Fruit fly (Drosophila melanogaster) whole organism, embryonic: Measurements from ENCODE around the gene CG31245.
A peak's percentile ranks its signal among the peaks of the same experiment; 100 is the strongest.

Experiments used
- Abd-B ChIP-seq: fragments of 200-800 bp; sonication (Bioruptor generic); optimal IDR thresholded peaks from 2 replicates; lab custom pipeline; 2018; ENCODE audit warnings: missing biosample characterization, mild to moderate bottlenecking, missing genetic modification characterization, moderate library complexity
- Aef1 ChIP-seq: fragments of 200-800 bp; sonication (Bioruptor generic); IDR thresholded peaks from 3 replicates; pipeline ENCODE4 v1.3.6; 2022; ENCODE audit warnings: missing biosample characterization, missing genetic modification characterization
- Atf3 ChIP-seq: fragments of 200-800 bp; sonication (Bioruptor generic); optimal IDR thresholded peaks from 3 replicates; lab custom pipeline; 2016; ENCODE audit warnings: missing biosample characterization, missing genetic modification characterization
- Awh ChIP-seq: fragments of 200-800 bp; sonication (Bioruptor generic); IDR thresholded peaks from 2 replicates; pipeline ENCODE4, ENCODE4 v1.3.6; 2022; ENCODE audit warnings: missing biosample characterization, missing genetic modification characterization
- B-H2 ChIP-seq: fragments of 200-800 bp; sonication (Bioruptor generic); optimal IDR thresholded peaks from 2 replicates; lab custom pipeline; 2018; ENCODE audit warnings: missing biosample characterization, mild to moderate bottlenecking, missing genetic modification characterization
- Blimp-1 ChIP-seq: fragments of 200-800 bp; sonication (Bioruptor generic); optimal IDR thresholded peaks from 3 replicates; lab custom pipeline; 2018; ENCODE audit warnings: missing biosample characterization, missing genetic modification characterization, mild to moderate bottlenecking, moderate library complexity, missing genetic modification reagents
- Bteb2 ChIP-seq: fragments of 200-800 bp; sonication (Bioruptor generic); optimal IDR thresholded peaks from 2 replicates; lab custom pipeline; 2016; ENCODE audit warnings: missing biosample characterization, missing genetic modification characterization
- CG10209 ChIP-seq: fragments of 200-800 bp; sonication (Bioruptor generic); optimal IDR thresholded peaks from 3 replicates; lab custom pipeline; 2017; ENCODE audit warnings: missing biosample characterization, mild to moderate bottlenecking, missing genetic modification characterization, missing genetic modification reagents
- CG10431 ChIP-seq: fragments of 200-800 bp; sonication (Bioruptor generic); optimal IDR thresholded peaks from 3 replicates; lab custom pipeline; 2018; ENCODE audit warnings: missing biosample characterization, mild to moderate bottlenecking, missing genetic modification characterization
- CG10979 ChIP-seq: fragments of 200-800 bp; sonication (Bioruptor generic); optimal IDR thresholded peaks from 2 replicates; lab custom pipeline; 2018; ENCODE audit warnings: missing biosample characterization, mild to moderate bottlenecking, missing genetic modification characterization, moderate library complexity
- CG12299 ChIP-seq: fragments of 200-800 bp; sonication (Bioruptor generic); optimal IDR thresholded peaks from 2 replicates; lab custom pipeline; 2018; ENCODE audit warnings: missing biosample characterization, mild to moderate bottlenecking, missing genetic modification characterization
- CG12744 ChIP-seq: fragments of 200-800 bp; sonication (Bioruptor generic); optimal IDR thresholded peaks from 2 replicates; lab custom pipeline; 2016; ENCODE audit warnings: missing biosample characterization, missing genetic modification characterization
- CG17361 ChIP-seq: fragments of 200-800 bp; sonication (Bioruptor generic); IDR thresholded peaks from 3 replicates; pipeline ENCODE4 v1.3.6; 2022; ENCODE audit warnings: missing biosample characterization, missing genetic modification characterization
- CG18262 ChIP-seq: fragments of 200-800 bp; optimal IDR thresholded peaks from 3 replicates; lab custom pipeline; 2019; ENCODE audit warnings: missing biosample characterization, mild to moderate bottlenecking, missing genetic modification characterization, moderate library complexity
- CG18619 ChIP-seq: fragments of 200-800 bp; sonication (Bioruptor generic); optimal IDR thresholded peaks from 3 replicates; lab custom pipeline; 2017; ENCODE audit warnings: missing biosample characterization, mild to moderate bottlenecking, missing genetic modification characterization
- CG2712 ChIP-seq: fragments of 200-800 bp; optimal IDR thresholded peaks from 3 replicates; lab custom pipeline; 2019; ENCODE audit warnings: missing biosample characterization, mild to moderate bottlenecking, missing genetic modification characterization, moderate library complexity
- CG31441 ChIP-seq: fragments of 200-800 bp; sonication (Bioruptor generic); IDR thresholded peaks from 2 replicates; pipeline ENCODE4 v1.3.6; 2022; ENCODE audit warnings: missing biosample characterization, missing genetic modification characterization
- CG3407 ChIP-seq: fragments of 200-800 bp; sonication (Bioruptor generic); optimal IDR thresholded peaks from 2 replicates; lab custom pipeline; 2018; ENCODE audit warnings: missing biosample characterization, mild to moderate bottlenecking, missing genetic modification characterization
- CG3847 ChIP-seq: fragments of 200-800 bp; sonication (Bioruptor generic); IDR thresholded peaks from 2 replicates; pipeline ENCODE4 v1.3.6; 2022; ENCODE audit warnings: missing biosample characterization, missing genetic modification characterization
- CG4820 ChIP-seq: fragments of 200-800 bp; sonication (Bioruptor generic); optimal IDR thresholded peaks from 3 replicates; lab custom pipeline; 2016; ENCODE audit warnings: missing biosample characterization, missing genetic modification characterization
- CG7839 ChIP-seq: fragments of 200-800 bp; sonication (Bioruptor generic); optimal IDR thresholded peaks from 3 replicates; lab custom pipeline; 2018; ENCODE audit warnings: missing biosample characterization, mild to moderate bottlenecking, missing genetic modification characterization, moderate library complexity
- CoRest ChIP-seq: fragments of 200-800 bp; sonication (Bioruptor generic); optimal IDR thresholded peaks from 3 replicates; lab custom pipeline; 2018; ENCODE audit warnings: missing biosample characterization, mild to moderate bottlenecking, missing genetic modification characterization, moderate library complexity
- D19A ChIP-seq: fragments of 200-800 bp; optimal IDR thresholded peaks from 3 replicates; lab custom pipeline; 2019; ENCODE audit warnings: missing biosample characterization, mild to moderate bottlenecking, missing genetic modification characterization, moderate library complexity
- Gug ChIP-seq: fragments of 200-800 bp; sonication (Bioruptor generic); IDR thresholded peaks from 4 replicates; pipeline ENCODE4 v1.3.6; 2022; ENCODE audit warnings: missing biosample characterization, missing genetic modification characterization
- Hand ChIP-seq: fragments of 200-800 bp; sonication (Bioruptor generic); optimal IDR thresholded peaks from 2 replicates; lab custom pipeline; 2017; ENCODE audit warnings: mild to moderate bottlenecking, missing biosample characterization, missing genetic modification reagents, missing genetic modification characterization
- Max ChIP-seq: fragments of 200-800 bp; sonication (Bioruptor generic); optimal IDR thresholded peaks from 2 replicates; lab custom pipeline; 2016; ENCODE audit warnings: missing biosample characterization, mild to moderate bottlenecking, missing genetic modification characterization
- Mrtf ChIP-seq: fragments of 200-800 bp; sonication (Bioruptor generic); IDR thresholded peaks from 3 replicates; pipeline ENCODE4 v1.3.6; 2022; ENCODE audit warnings: missing biosample characterization, missing genetic modification characterization
- Sox102F ChIP-seq: fragments of 200-800 bp; sonication (Bioruptor generic); optimal IDR thresholded peaks from 2 replicates; lab custom pipeline; 2018; ENCODE audit warnings: missing biosample characterization, mild to moderate bottlenecking, missing genetic modification characterization, moderate library complexity
- Xrp1 ChIP-seq: fragments of 200-800 bp; sonication (Bioruptor generic); IDR thresholded peaks from 2 replicates; pipeline ENCODE4 v1.3.6; 2022; ENCODE audit warnings: missing biosample characterization, missing genetic modification characterization
- abd-A ChIP-seq: fragments of 200-800 bp; sonication (Bioruptor generic); optimal IDR thresholded peaks from 3 replicates; lab custom pipeline; 2019; ENCODE audit warnings: missing biosample characterization, mild to moderate bottlenecking, missing genetic modification characterization, moderate library complexity
- ap ChIP-seq: fragments of 200-800 bp; sonication (Bioruptor generic); IDR thresholded peaks from 2 replicates; pipeline ENCODE4 v1.3.6; 2022; ENCODE audit warnings: missing biosample characterization, missing genetic modification characterization
- bsh ChIP-seq, 2 experiments: fragments of 200-800 bp; sonication (Bioruptor generic); optimal IDR thresholded peaks; 2 replicates each; lab custom pipeline; 2017 to 2018; ENCODE audit warnings: mild to moderate bottlenecking in 2 of 2, missing biosample characterization in 2 of 2, missing genetic modification characterization in 2 of 2, moderate library complexity in 1 of 2
- dmrt11E ChIP-seq: fragments of 200-800 bp; sonication (Bioruptor generic); optimal IDR thresholded peaks from 3 replicates; lab custom pipeline; 2018; ENCODE audit warnings: missing biosample characterization, mild to moderate bottlenecking, missing genetic modification characterization, moderate library complexity
- gem ChIP-seq: fragments of 200-800 bp; sonication (Bioruptor generic); optimal IDR thresholded peaks from 2 replicates; lab custom pipeline; 2019; ENCODE audit warnings: missing biosample characterization, mild to moderate bottlenecking, missing genetic modification characterization, moderate library complexity
- grau ChIP-seq: fragments of 200-800 bp; optimal IDR thresholded peaks from 3 replicates; lab custom pipeline; 2019; ENCODE audit warnings: missing biosample characterization, mild to moderate bottlenecking, missing genetic modification characterization, moderate library complexity
- lola ChIP-seq, 3 experiments: fragments of >200 bp in 2 of 3; fragments of 200-800 bp in 1 of 3; sonication (Bioruptor generic) in 1 of 3; optimal IDR thresholded peaks; 2 replicates each; lab custom pipeline; 2017 to 2019; ENCODE audit warnings: missing biosample characterization in 3 of 3, missing genetic modification characterization in 3 of 3, mild to moderate bottlenecking in 1 of 3, moderate library complexity in 1 of 3
- nmo ChIP-seq: fragments of 200-800 bp; sonication (Bioruptor generic); optimal IDR thresholded peaks from 2 replicates; lab custom pipeline; 2018; ENCODE audit warnings: missing biosample characterization, mild to moderate bottlenecking, missing genetic modification characterization, moderate library complexity
- ranshi ChIP-seq: fragments of 200-800 bp; sonication (Bioruptor generic); IDR thresholded peaks from 2 replicates; pipeline ENCODE4 v1.3.6; 2022; ENCODE audit warnings: missing biosample characterization, missing genetic modification characterization
- slp2 ChIP-seq: fragments of 200-800 bp; sonication (Bioruptor generic); optimal IDR thresholded peaks from 2 replicates; lab custom pipeline; 2016; ENCODE audit warnings: missing biosample characterization, missing genetic modification characterization
- ttk ChIP-seq: fragments of 200-800 bp; sonication (Bioruptor generic); IDR thresholded peaks from 2 replicates; pipeline ENCODE4 v2.1.2; 2022; ENCODE audit warnings: missing biosample characterization, missing genetic modification characterization
- twi ChIP-seq: fragments of 200-800 bp; optimal IDR thresholded peaks from 2 replicates; lab custom pipeline; 2019; ENCODE audit warnings: missing biosample characterization, mild to moderate bottlenecking, missing genetic modification characterization, moderate library complexity
- zen2 ChIP-seq: fragments of 200-800 bp; sonication (Bioruptor generic); IDR thresholded peaks from 3 replicates; pipeline ENCODE4 v1.3.6; 2022; ENCODE audit warnings: missing biosample characterization, missing genetic modification characterization; ENCODE audit not compliant: partially characterized antibody

The CG31245 gene

dm6 chr3R:19347678-19348077 is 29.3 kb downstream of the CG31245 start:
- TF ChIP-seq Max (GFP tag; lab: Kevin White, UChicago) (no peak), CG18619 (GFP tag; lab: Kevin White, UChicago) (no peak), Bteb2 (GFP tag; lab: Kevin White, UChicago) (no peak), bsh (GFP tag; optimal IDR thresholded peaks at IDR 0.05; lab: Kevin White, UChicago) (peak in 1 of 2 experiments; percentile 34), Abd-B (peak; percentile 9), ttk (GFP tag; lab: Robert Waterston, UW) (no peak), gem (tag; lab: Kevin White, UChicago) (peak; percentile 36), CG31441 (GFP tag; lab: Robert Waterston, UW) (0 out of 2 replicates have a peak, but pooled peaks have one; percentile 13), Mrtf (no peak), lola (GFP tag; optimal IDR thresholded peaks at IDR 0.05; lab: Kevin White, UChicago) (peak in 1 of 3 experiments; percentile 15), CG12299 (tag; lab: Kevin White, UChicago) (no peak), CG10431 (GFP tag; lab: Kevin White, UChicago) (no peak), CG17361 (0 out of 3 replicates have a peak, but pooled peaks have one; percentile 26), CG18262 (tag; lab: Kevin White, UChicago) (peak; percentile 42), Blimp-1 (peak; percentile 7), ranshi (GFP tag; lab: Robert Waterston, UW) (0 out of 2 replicates have a peak, but pooled peaks have one; percentile 13), Xrp1 (GFP tag; lab: Robert Waterston, UW) (peak; percentile 29; the same call in 1 of the 2 replicates), nmo (GFP tag; lab: Kevin White, UChicago) (peak; percentile 30), D19A (peak; percentile 87), CG4820 (GFP tag; lab: Kevin White, UChicago) (no peak), CG10979 (peak; percentile 9), B-H2 (no peak), abd-A (tag; lab: Kevin White, UChicago) (no peak), zen2 (GFP tag; lab: Robert Waterston, UW) (no peak), CG10209 (GFP tag; lab: Kevin White, UChicago) (no peak), CG2712 (tag; lab: Kevin White, UChicago) (peak; percentile 34), grau (peak; percentile 28), CG7839 (tag; lab: Kevin White, UChicago) (peak; percentile 18), CG12744 (GFP tag; lab: Kevin White, UChicago) (no peak), Gug (GFP tag; lab: Robert Waterston, UW) (no peak), Awh (no peak), dmrt11E (tag; lab: Kevin White, UChicago) (peak; percentile 4), CG3847 (no peak), ap (no peak), slp2 (GFP tag; lab: Kevin White, UChicago) (no peak), CoRest (tag; lab: Kevin White, UChicago) (peak; percentile 0), Atf3 (GFP tag; lab: Kevin White, UChicago) (no peak), Sox102F (peak; percentile 14), Hand (GFP tag; lab: Kevin White, UChicago) (no peak), CG3407 (no peak)

- no peak for TF ChIP-seq Aef1
- TF ChIP-seq twi (tag; lab: Kevin White, UChicago): peak; percentile 97
- TF ChIP-seq, all 482 proteins: peak for 1
These were observed 30.5 kb downstream of the CG31245 start for dm6 chr3R:19346532-19346931.
